Fruit fly (Drosophila melanogaster): ENCODE results near the gene CG7149.
A peak's percentile ranks its signal among the peaks of the same experiment; 100 is the strongest.

CG7149 gene

DNA sequence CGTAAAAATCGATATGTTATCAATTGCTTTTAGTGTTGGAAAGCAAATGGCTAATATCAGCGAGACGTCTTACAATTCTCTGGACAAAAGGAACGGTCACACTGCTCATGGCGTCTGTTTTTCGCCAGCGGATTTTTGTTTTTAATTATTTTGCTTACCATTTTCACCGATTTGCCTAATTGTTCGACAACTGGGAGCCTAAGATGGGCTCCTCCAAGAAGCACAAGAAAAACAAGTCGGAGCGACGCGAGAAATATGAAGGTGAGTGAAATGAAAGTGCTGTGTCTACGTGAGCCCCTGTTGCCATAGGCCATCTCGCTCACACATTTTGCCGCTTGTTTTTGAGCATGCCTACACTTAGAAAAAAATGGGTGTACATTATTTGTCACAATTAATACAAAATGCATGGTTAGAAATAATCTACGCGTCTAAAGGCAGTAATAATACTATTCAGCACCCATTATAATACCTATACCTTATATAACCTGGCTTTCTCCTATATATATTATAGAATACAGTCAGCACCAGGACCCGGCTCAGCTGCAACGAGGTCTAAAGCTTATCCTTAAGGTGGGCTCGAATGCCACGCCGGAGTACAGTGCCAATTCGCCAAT, 7.5 kb downstream of the CG7149 start, which contains the start of gene Brd7-9:
Brd7-9 (plus strand) TSS at position 78 of the 614 bp plus-strand sequence.
- peak; percentile 6 for TF ChIP-seq Jra (GFP tag; optimal IDR thresholded peaks at IDR 0.05)
- peak; percentile 8 for TF ChIP-seq Rel (GFP tag; optimal IDR thresholded peaks at IDR 0.05)
- TF ChIP-seq Rel (tag; optimal IDR thresholded peaks at IDR 0.05): no peak
- TF ChIP-seq foxo (GFP tag; optimal IDR thresholded peaks at IDR 0.05): peak in 1 of 2 experiments; percentile 74
- no peak for TF ChIP-seq Hnf4 (GFP tag; optimal IDR thresholded peaks at IDR 0.05)
- no peak for TF ChIP-seq Vsx2 (GFP tag; optimal IDR thresholded peaks at IDR 0.05; ENCODE audit: partially characterized antibody)
- TF ChIP-seq Dfd (GFP tag; optimal IDR thresholded peaks at IDR 0.05): no peak
- TF ChIP-seq CrebA (GFP tag; optimal IDR thresholded peaks at IDR 0.05; ENCODE audit: borderline replicate concordance): no peak
- TF ChIP-seq pan (optimal IDR thresholded peaks at IDR 0.05): no peak
- TF ChIP-seq woc (GFP tag; optimal IDR thresholded peaks at IDR 0.05): no peak
- no peak for TF ChIP-seq Dif (GFP tag; optimal IDR thresholded peaks at IDR 0.05; ENCODE audit: partially characterized antibody)
- no peak for TF ChIP-seq N (GFP tag; optimal IDR thresholded peaks at IDR 0.05)
- peak; percentile 57 for TF ChIP-seq HLH106 (tag; optimal IDR thresholded peaks at IDR 0.05)
- peak; percentile 49 for TF ChIP-seq psq (GFP tag; optimal IDR thresholded peaks at IDR 0.05)
- no peak for TF ChIP-seq Myc (optimal IDR thresholded peaks at IDR 0.05)
- peak; percentile 58 for TF ChIP-seq fru (GFP tag; optimal IDR thresholded peaks at IDR 0.05)
- no peak for TF ChIP-seq jim (GFP tag; optimal IDR thresholded peaks at IDR 0.05)
- TF ChIP-seq dmrt93B (GFP tag; optimal IDR thresholded peaks at IDR 0.05): no peak
- TF ChIP-seq rgr (GFP tag; optimal IDR thresholded peaks at IDR 0.05): peak; percentile 66
- TF ChIP-seq brk (GFP tag; optimal IDR thresholded peaks at IDR 0.05): no peak
- no peak for TF ChIP-seq CG9705 (GFP tag; optimal IDR thresholded peaks at IDR 0.05)
- no peak for TF ChIP-seq Mio (GFP tag; optimal IDR thresholded peaks at IDR 0.05)
- TF ChIP-seq Abd-B (GFP tag; optimal IDR thresholded peaks at IDR 0.05): no peak
- TF ChIP-seq CG32264 (GFP tag; optimal IDR thresholded peaks at IDR 0.05): no peak
- TF ChIP-seq ey (GFP tag; optimal IDR thresholded peaks at IDR 0.05): peak; percentile 56
- TF ChIP-seq Hr83 (GFP tag; optimal IDR thresholded peaks at IDR 0.05; ENCODE audit: poor library complexity, severe bottlenecking): peak; percentile 61
- no peak for TF ChIP-seq Sp1 (GFP tag; optimal IDR thresholded peaks at IDR 0.05)
- no peak for TF ChIP-seq tai (GFP tag; optimal IDR thresholded peaks at IDR 0.05)
- no peak for TF ChIP-seq lola (GFP tag; optimal IDR thresholded peaks at IDR 0.05)
- peak; percentile 52 for TF ChIP-seq br (GFP tag; optimal IDR thresholded peaks at IDR 0.05)
- peak; percentile 56 for TF ChIP-seq sage (GFP tag; optimal IDR thresholded peaks at IDR 0.05)
- TF ChIP-seq dsf (GFP tag; optimal IDR thresholded peaks at IDR 0.05; ENCODE audit: borderline replicate concordance): no peak
- no peak for TF ChIP-seq usp (GFP tag; optimal IDR thresholded peaks at IDR 0.05)
- no peak for TF ChIP-seq dl (GFP tag; optimal IDR thresholded peaks at IDR 0.05; ENCODE audit: insufficient read depth in 1 of 2, partially characterized antibody in 2 of 2)
- TF ChIP-seq GATAd (GFP tag; optimal IDR thresholded peaks at IDR 0.05): no peak
- TF ChIP-seq h (GFP tag; optimal IDR thresholded peaks at IDR 0.05): peak; percentile 68
- TF ChIP-seq Hr78 (GFP tag; optimal IDR thresholded peaks at IDR 0.05): no peak
- peak; percentile 58 for TF ChIP-seq OdsH (GFP tag; optimal IDR thresholded peaks at IDR 0.05)
- peak; percentile 24 for TF ChIP-seq sv (GFP tag; optimal IDR thresholded peaks at IDR 0.05)

DNA sequence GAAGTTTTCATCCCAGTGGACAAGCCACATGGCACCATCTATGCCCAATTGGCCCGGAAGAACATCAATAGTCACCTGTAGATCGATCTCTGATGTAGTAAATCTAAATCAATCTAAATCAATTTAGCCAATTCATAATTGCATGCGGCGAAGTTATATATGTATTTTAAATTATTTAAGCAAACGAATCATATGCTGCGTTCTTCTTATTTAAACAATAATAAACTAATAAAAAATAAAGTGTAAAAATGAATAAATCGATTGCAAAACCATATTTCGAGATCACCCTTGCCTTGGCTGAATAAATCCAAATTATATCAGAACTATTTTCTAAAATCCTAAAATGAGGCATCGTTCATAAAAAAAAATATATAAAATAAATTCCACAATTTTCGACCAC, 9.2 kb downstream of the CG7149 start, which contains the start of gene CG7164:
CG7164 (plus strand) TSS at position 301 of the 400 bp plus-strand sequence.
- TF ChIP-seq Mio (GFP tag; optimal IDR thresholded peaks at IDR 0.05) (no peak), fru (GFP tag; optimal IDR thresholded peaks at IDR 0.05) (no peak), sv (GFP tag; optimal IDR thresholded peaks at IDR 0.05) (no peak), foxo (GFP tag; optimal IDR thresholded peaks at IDR 0.05) (no peak), tai (GFP tag; optimal IDR thresholded peaks at IDR 0.05) (no peak), Abd-B (GFP tag; optimal IDR thresholded peaks at IDR 0.05) (no peak), CG9705 (GFP tag; optimal IDR thresholded peaks at IDR 0.05) (no peak), lola (GFP tag; optimal IDR thresholded peaks at IDR 0.05) (no peak), CrebA (GFP tag; optimal IDR thresholded peaks at IDR 0.05; ENCODE audit: borderline replicate concordance) (no peak), GATAd (GFP tag; optimal IDR thresholded peaks at IDR 0.05) (no peak), Vsx2 (GFP tag; optimal IDR thresholded peaks at IDR 0.05; ENCODE audit: partially characterized antibody) (no peak)
